Worm (Caenorhabditis elegans): Measurements from ENCODE around the gene slc-17.3.

Gene slc-17.3

ce11 chrIII:7848173-7848572, 16.9 kb downstream of the slc-17.3 start:
- TF ChIP-seq flt-1 (GFP tag; IDR thresholded peaks at IDR 0.05) (no peak), tab-1 (GFP tag; IDR thresholded peaks at IDR 0.05) (no peak), cog-1 (tag; optimal IDR thresholded peaks at IDR 0.05) (no peak), klf-2 (GFP tag; conservative IDR thresholded peaks at IDR 0.05) (no peak), T22C8.4 (GFP tag; IDR thresholded peaks at IDR 0.05) (no peak), ztf-23 (GFP tag; IDR thresholded peaks at IDR 0.05) (no peak), med-1 (GFP tag; optimal IDR thresholded peaks at IDR 0.05; ENCODE audit: insufficient read depth) (no peak), ztf-29 (GFP tag; IDR thresholded peaks at IDR 0.05) (no peak), ref-1 (GFP tag; conservative IDR thresholded peaks at IDR 0.05) (no peak)

ce11 chrIII:7843536-7843935, 21.6 kb downstream of the slc-17.3 start, which contains the start of gene ZK652.8:
Gene ZK652.8 (minus strand): TSS chrIII:7843636.
- TF ChIP-seq ztf-23 (GFP tag; IDR thresholded peaks at IDR 0.05): no peak
- TF ChIP-seq ref-1 (GFP tag; conservative IDR thresholded peaks at IDR 0.05): no peak
- TF ChIP-seq klf-2 (GFP tag; conservative IDR thresholded peaks at IDR 0.05): no peak
- TF ChIP-seq cog-1 (tag; optimal IDR thresholded peaks at IDR 0.05): no peak
- TF ChIP-seq ztf-29 (GFP tag; IDR thresholded peaks at IDR 0.05): no peak
- no peak for TF ChIP-seq T22C8.4 (GFP tag; IDR thresholded peaks at IDR 0.05)
- no peak for TF ChIP-seq flt-1 (GFP tag; IDR thresholded peaks at IDR 0.05)
- no peak for TF ChIP-seq tab-1 (GFP tag; IDR thresholded peaks at IDR 0.05)
- no peak for TF ChIP-seq med-1 (GFP tag; optimal IDR thresholded peaks at IDR 0.05; ENCODE audit: insufficient read depth)

ce11 chrIII:7838907-7839642, 26.0 kb downstream of the slc-17.3 start, which contains the start of gene ceh-23:
Gene ceh-23 (plus strand): TSS chrIII:7839592.
- TF ChIP-seq ztf-23 (GFP tag; IDR thresholded peaks at IDR 0.05): no peak
- TF ChIP-seq flt-1 (GFP tag; IDR thresholded peaks at IDR 0.05): no peak
- TF ChIP-seq med-1 (GFP tag; optimal IDR thresholded peaks at IDR 0.05; ENCODE audit: insufficient read depth): no peak
- TF ChIP-seq T22C8.4 (GFP tag; IDR thresholded peaks at IDR 0.05): no peak
- TF ChIP-seq tab-1 (GFP tag; IDR thresholded peaks at IDR 0.05): no peak
- TF ChIP-seq klf-2 (GFP tag; conservative IDR thresholded peaks at IDR 0.05): no peak

- TF ChIP-seq T22C8.4 (GFP tag; IDR thresholded peaks at IDR 0.05) (no peak), cog-1 (tag; optimal IDR thresholded peaks at IDR 0.05) (no peak), med-1 (GFP tag; optimal IDR thresholded peaks at IDR 0.05; ENCODE audit: insufficient read depth) (no peak), flt-1 (GFP tag; IDR thresholded peaks at IDR 0.05) (no peak), ztf-29 (GFP tag; IDR thresholded peaks at IDR 0.05) (no peak), ref-1 (GFP tag; conservative IDR thresholded peaks at IDR 0.05) (no peak), ztf-23 (GFP tag; IDR thresholded peaks at IDR 0.05) (no peak), klf-2 (GFP tag; conservative IDR thresholded peaks at IDR 0.05) (no peak)
Measured at ce11 chrIII:7837567-7837966, 27.5 kb downstream of the slc-17.3 start.

- TF ChIP-seq flt-1 (GFP tag; IDR thresholded peaks at IDR 0.05): no peak
- no peak for TF ChIP-seq klf-2 (GFP tag; conservative IDR thresholded peaks at IDR 0.05)
- TF ChIP-seq ztf-23 (GFP tag; IDR thresholded peaks at IDR 0.05): no peak
- TF ChIP-seq med-1 (GFP tag; optimal IDR thresholded peaks at IDR 0.05; ENCODE audit: insufficient read depth): no peak
- no peak for TF ChIP-seq ztf-29 (GFP tag; IDR thresholded peaks at IDR 0.05)
- TF ChIP-seq ref-1 (GFP tag; conservative IDR thresholded peaks at IDR 0.05): no peak
- TF ChIP-seq tab-1 (GFP tag; IDR thresholded peaks at IDR 0.05): no peak
- no peak for TF ChIP-seq cog-1 (tag; optimal IDR thresholded peaks at IDR 0.05)
- TF ChIP-seq T22C8.4 (GFP tag; IDR thresholded peaks at IDR 0.05): no peak
Measured at ce11 chrIII:7835684-7836083, 29.4 kb downstream of the slc-17.3 start.

ce11 chrIII:7834848-7835247, 30.2 kb downstream of the slc-17.3 start:
- no peak for TF ChIP-seq klf-2 (GFP tag; conservative IDR thresholded peaks at IDR 0.05)
- no peak for TF ChIP-seq ztf-23 (GFP tag; IDR thresholded peaks at IDR 0.05)
- no peak for TF ChIP-seq cog-1 (tag; optimal IDR thresholded peaks at IDR 0.05)
- TF ChIP-seq ztf-29 (GFP tag; IDR thresholded peaks at IDR 0.05): no peak
- TF ChIP-seq T22C8.4 (GFP tag; IDR thresholded peaks at IDR 0.05): no peak
- no peak for TF ChIP-seq flt-1 (GFP tag; IDR thresholded peaks at IDR 0.05)
- no peak for TF ChIP-seq tab-1 (GFP tag; IDR thresholded peaks at IDR 0.05)
- TF ChIP-seq ref-1 (GFP tag; conservative IDR thresholded peaks at IDR 0.05): no peak
- no peak for TF ChIP-seq med-1 (GFP tag; optimal IDR thresholded peaks at IDR 0.05; ENCODE audit: insufficient read depth)

ce11 chrIII:7832473-7832872, 32.6 kb downstream of the slc-17.3 start:
- TF ChIP-seq klf-2 (GFP tag; conservative IDR thresholded peaks at IDR 0.05) (no peak), ref-1 (GFP tag; conservative IDR thresholded peaks at IDR 0.05) (no peak), ztf-29 (GFP tag; IDR thresholded peaks at IDR 0.05) (no peak), med-1 (GFP tag; optimal IDR thresholded peaks at IDR 0.05; ENCODE audit: insufficient read depth) (no peak), tab-1 (GFP tag; IDR thresholded peaks at IDR 0.05) (no peak)

ce11 chrIII:7828576-7829461, 36.3 kb downstream of the slc-17.3 start, which contains the start of the genes egl-45 and kcmf-1:
Gene egl-45 (minus strand): TSS chrIII:7828626.
Gene kcmf-1 (plus strand): TSS chrIII:7829411.
- TF ChIP-seq klf-2 (GFP tag; conservative IDR thresholded peaks at IDR 0.05): no peak
- TF ChIP-seq cog-1 (tag; optimal IDR thresholded peaks at IDR 0.05): no peak
- TF ChIP-seq flt-1 (GFP tag; IDR thresholded peaks at IDR 0.05): no peak
- TF ChIP-seq ref-1 (GFP tag; conservative IDR thresholded peaks at IDR 0.05): no peak
- no peak for TF ChIP-seq med-1 (GFP tag; optimal IDR thresholded peaks at IDR 0.05; ENCODE audit: insufficient read depth)
- no peak for TF ChIP-seq tab-1 (GFP tag; IDR thresholded peaks at IDR 0.05)

ce11 chrIII:7824041-7824440, 41.0 kb downstream of the slc-17.3 start:
- peak; percentile 56; the same call in 1 of the 2 replicates for TF ChIP-seq flt-1 (GFP tag; IDR thresholded peaks at IDR 0.05)
- TF ChIP-seq ztf-23 (GFP tag; IDR thresholded peaks at IDR 0.05): no peak

All from whole organism, midembryonic.